Fruit fly (Drosophila melanogaster): ENCODE data around the gene Lk.

Gene Lk

DNA sequence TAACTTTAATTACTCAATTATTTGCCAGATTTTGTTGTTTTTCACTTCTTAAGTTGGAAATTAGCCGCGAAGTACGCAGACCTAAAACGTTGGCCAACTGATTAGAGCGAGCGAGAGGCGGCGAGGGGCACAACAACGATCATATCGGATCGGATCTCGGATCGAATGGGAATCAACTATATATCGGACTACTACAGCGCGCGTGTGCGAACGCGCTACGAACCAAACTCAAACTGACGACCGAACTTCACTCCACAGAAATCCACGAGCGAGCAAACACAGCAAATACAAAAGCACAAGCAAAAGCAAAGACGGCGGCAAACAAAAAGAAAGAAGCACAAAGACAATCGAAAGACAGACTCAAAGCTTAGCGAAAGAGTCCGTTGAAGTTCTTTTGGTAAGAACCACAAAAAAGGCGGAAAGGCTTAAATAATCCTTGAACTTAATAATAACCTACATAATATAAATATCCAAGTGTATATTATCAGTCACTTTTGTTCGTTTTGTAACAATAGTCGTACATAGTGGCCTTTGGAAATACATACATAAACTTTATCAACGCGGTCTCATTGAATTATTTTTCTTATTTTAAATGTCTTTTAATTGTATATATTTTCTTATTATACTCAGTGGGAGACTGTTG lies 24.4 kb downstream of the Lk start, which contains the start of the genes bbg and CG43246 (continued):
- TF ChIP-seq grn (GFP tag; optimal IDR thresholded peaks at IDR 0.05), result peak; percentile 96
- TF ChIP-seq da (GFP tag; optimal IDR thresholded peaks at IDR 0.05), result no peak
- TF ChIP-seq Eip74EF (GFP tag; optimal IDR thresholded peaks at IDR 0.05), result no peak
- TF ChIP-seq Nf-YA (GFP tag; IDR thresholded peaks at IDR 0.05), result no peak
- TF ChIP-seq hb (GFP tag; IDR thresholded peaks at IDR 0.05; ENCODE audit: partially characterized antibody), result no peak
- no peak for TF ChIP-seq Pdp1 (GFP tag; optimal IDR thresholded peaks at IDR 0.05)
- TF ChIP-seq sc (optimal IDR thresholded peaks at IDR 0.05), result no peak
- TF ChIP-seq sc (GFP tag; optimal IDR thresholded peaks at IDR 0.05), result no peak
- no peak for TF ChIP-seq CG7839 (tag; optimal IDR thresholded peaks at IDR 0.05)

DNA sequence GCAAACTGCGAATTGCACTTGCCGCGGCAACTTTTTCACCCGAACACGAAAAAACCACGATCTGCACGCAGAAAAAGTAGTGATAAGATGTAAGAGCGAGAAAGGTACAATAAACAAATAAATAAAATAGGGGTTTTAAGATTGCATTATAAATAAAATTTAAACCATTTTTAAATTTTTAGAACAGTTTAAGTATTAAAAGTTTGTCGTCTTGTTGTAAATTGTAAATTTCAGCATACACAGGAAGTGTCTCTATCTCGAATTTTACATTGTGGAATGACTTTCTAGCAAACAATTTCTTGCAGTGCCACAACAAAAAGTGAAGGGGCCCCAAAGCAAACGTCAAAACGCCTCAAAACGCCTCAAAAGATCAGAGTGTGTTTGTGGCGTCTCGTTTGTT lies 25.9 kb downstream of the Lk start:
- no peak for TF ChIP-seq CG33557 (GFP tag; optimal IDR thresholded peaks at IDR 0.05)
- TF ChIP-seq CG9437 (GFP tag; optimal IDR thresholded peaks at IDR 0.05), result no peak
- no peak for TF ChIP-seq CG2116 (GFP tag; optimal IDR thresholded peaks at IDR 0.05)
- 0 out of 2 replicates have a peak, but pooled peaks have one; percentile 20 for TF ChIP-seq CG4360 (GFP tag; IDR thresholded peaks at IDR 0.05)
- no peak for TF ChIP-seq Camta (GFP tag; optimal IDR thresholded peaks at IDR 0.05)
- TF ChIP-seq grn (GFP tag; optimal IDR thresholded peaks at IDR 0.05), result no peak
- TF ChIP-seq CG10209 (GFP tag; optimal IDR thresholded peaks at IDR 0.05), result no peak
- no peak for TF ChIP-seq CG6683 (GFP tag; optimal IDR thresholded peaks at IDR 0.05)
- TF ChIP-seq CG11695 (GFP tag; IDR thresholded peaks at IDR 0.05), result no peak
- no peak for TF ChIP-seq CG1792 (GFP tag; optimal IDR thresholded peaks at IDR 0.05)
- TF ChIP-seq sens (GFP tag), result no peak
- TF ChIP-seq BEAF-32 (GFP tag; optimal IDR thresholded peaks at IDR 0.05), result no peak
- TF ChIP-seq Drgx (GFP tag; IDR thresholded peaks at IDR 0.05), result peak; percentile 77
- peak in 1 of 2 experiments; percentile 54 for TF ChIP-seq bsh (GFP tag; optimal IDR thresholded peaks at IDR 0.05)
- TF ChIP-seq toy (GFP tag; IDR thresholded peaks at IDR 0.05), result no peak
- no peak for TF ChIP-seq vvl (GFP tag; IDR thresholded peaks at IDR 0.05)
- peak; percentile 37; the same call in 1 of the 2 replicates for TF ChIP-seq crol (GFP tag; IDR thresholded peaks at IDR 0.05)
- TF ChIP-seq slbo (GFP tag; IDR thresholded peaks at IDR 0.05), result no peak
- TF ChIP-seq CG9932 (GFP tag; IDR thresholded peaks at IDR 0.05), result no peak
- no peak for TF ChIP-seq CG11456 (GFP tag; IDR thresholded peaks at IDR 0.05)
- no peak for TF ChIP-seq gcm2 (GFP tag; optimal IDR thresholded peaks at IDR 0.05)
- no peak for TF ChIP-seq kay (GFP tag; optimal IDR thresholded peaks at IDR 0.05)
- no peak for TF ChIP-seq stwl (tag; optimal IDR thresholded peaks at IDR 0.05)
- no peak for TF ChIP-seq crc (GFP tag; optimal IDR thresholded peaks at IDR 0.05)
- TF ChIP-seq nom (GFP tag; optimal IDR thresholded peaks at IDR 0.05), result peak; percentile 3
- no peak for TF ChIP-seq CG17385 (GFP tag; optimal IDR thresholded peaks at IDR 0.05)
- TF ChIP-seq ara (GFP tag; IDR thresholded peaks at IDR 0.05), result no peak
- TF ChIP-seq hkb (optimal IDR thresholded peaks at IDR 0.05), result no peak
- no peak for TF ChIP-seq hkb (GFP tag; IDR thresholded peaks at IDR 0.05)

DNA sequence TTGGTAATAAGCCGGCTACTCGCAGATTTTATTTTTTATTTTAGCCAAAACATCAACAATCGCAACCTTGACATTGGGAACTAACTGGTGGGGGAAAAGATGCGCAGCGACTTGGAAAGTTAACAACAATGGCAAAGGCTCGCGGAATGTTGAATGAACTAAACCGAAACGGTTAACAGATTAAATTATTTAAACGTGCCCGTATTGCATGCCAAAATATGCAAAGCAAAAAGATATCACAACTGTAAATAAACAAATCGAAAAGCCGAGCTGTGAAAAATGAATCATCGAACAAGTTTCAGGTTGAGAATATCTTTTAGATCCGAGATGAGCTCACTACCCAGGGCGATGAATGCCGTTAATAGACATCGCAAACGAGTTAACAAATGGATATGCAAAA lies 27.5 kb downstream of the Lk start:
- TF ChIP-seq chinmo (GFP tag; IDR thresholded peaks at IDR 0.05; ENCODE audit: partially characterized antibody), result peak; percentile 80; the same call in 1 of the 4 replicates
- peak; percentile 62 for TF ChIP-seq sd (tag; optimal IDR thresholded peaks at IDR 0.05)
- no peak for TF ChIP-seq Ets65A (GFP tag)
